Fruit fly (Drosophila melanogaster) whole organism, wandering third instar larva: ENCODE data around the gene CG5515.

Experiments
- Abd-B ChIP-seq: fragments of >200 bp; optimal IDR thresholded peaks from 2 replicates; lab custom pipeline; 2017; ENCODE audit warnings: missing biosample characterization, missing genetic modification characterization
- CG32264 ChIP-seq: fragments of 200-800 bp; sonication (Bioruptor generic); optimal IDR thresholded peaks from 2 replicates; lab custom pipeline; 2016; ENCODE audit warnings: missing biosample characterization, missing genetic modification characterization
- CG9705 ChIP-seq: fragments of 200-800 bp; sonication (Bioruptor generic); optimal IDR thresholded peaks from 2 replicates; lab custom pipeline; 2018; ENCODE audit warnings: missing biosample characterization, mild to moderate bottlenecking, missing genetic modification characterization
- CrebA ChIP-seq: fragments of 200-800 bp; sonication (Bioruptor generic); optimal IDR thresholded peaks from 2 replicates; lab custom pipeline; 2016; ENCODE audit warnings: missing biosample characterization, mild to moderate bottlenecking, missing genetic modification characterization, borderline replicate concordance
- Dfd ChIP-seq: fragments of >200 bp; optimal IDR thresholded peaks from 2 replicates; lab custom pipeline; 2017; ENCODE audit warnings: missing biosample characterization, missing genetic modification characterization
- Dif ChIP-seq: fragments of 200-275, 200-300 bp; sonication (Bioruptor generic); optimal IDR thresholded peaks from 2 replicates; lab custom pipeline; 2018; ENCODE audit warnings: missing biosample characterization, missing genetic modification characterization; ENCODE audit not compliant: partially characterized antibody
- GATAd ChIP-seq: sonication (Bioruptor generic); optimal IDR thresholded peaks from 2 replicates; lab custom pipeline; 2016; ENCODE audit warnings: missing biosample characterization, missing genetic modification characterization
- HLH106 ChIP-seq: fragments of 200-800 bp; optimal IDR thresholded peaks from 3 replicates; lab custom pipeline; 2019; ENCODE audit warnings: missing biosample characterization, mild to moderate bottlenecking, missing genetic modification characterization, moderate library complexity
- Hnf4 ChIP-seq: fragments of 200-800 bp; sonication (Bioruptor generic); optimal IDR thresholded peaks from 2 replicates; lab custom pipeline; 2016; ENCODE audit warnings: missing biosample characterization, mild to moderate bottlenecking, missing genetic modification characterization
- Hr78 ChIP-seq: fragments of >200 bp; optimal IDR thresholded peaks from 2 replicates; lab custom pipeline; 2017; ENCODE audit warnings: missing biosample characterization, missing genetic modification characterization
- Hr83 ChIP-seq: fragments of 200-300 bp; sonication (Bioruptor generic); optimal IDR thresholded peaks from 2 replicates; lab custom pipeline; 2016; ENCODE audit warnings: missing biosample characterization, mild to moderate bottlenecking, missing genetic modification characterization, moderate library complexity; ENCODE audit not compliant: poor library complexity, severe bottlenecking
- Jra ChIP-seq: sonication (Bioruptor generic); optimal IDR thresholded peaks from 2 replicates; lab custom pipeline; 2016; ENCODE audit warnings: missing biosample characterization, missing genetic modification characterization
- Mio ChIP-seq: sonication (Bioruptor generic); optimal IDR thresholded peaks from 2 replicates; lab custom pipeline; 2016; ENCODE audit warnings: missing biosample characterization, missing genetic modification characterization
- Myc ChIP-seq: fragments of >200 bp; optimal IDR thresholded peaks from 2 replicates; lab custom pipeline; 2017
- N ChIP-seq: fragments of >200 bp; optimal IDR thresholded peaks from 2 replicates; lab custom pipeline; 2018; ENCODE audit warnings: missing biosample characterization, missing external identifiers, missing genetic modification characterization
- OdsH ChIP-seq: fragments of 200-800 bp; sonication (Bioruptor generic); optimal IDR thresholded peaks from 2 replicates; lab custom pipeline; 2016; ENCODE audit warnings: missing biosample characterization, mild to moderate bottlenecking, missing genetic modification characterization
- Rel ChIP-seq, 2 experiments: fragments of 200-800 bp; sonication (Bioruptor generic) in 1 of 2; optimal IDR thresholded peaks; 2 replicates in 1 of 2; 3 replicates in 1 of 2; lab custom pipeline; 2016 to 2019; ENCODE audit warnings: mild to moderate bottlenecking in 2 of 2, missing biosample characterization in 2 of 2, missing genetic modification characterization in 2 of 2, moderate library complexity in 1 of 2
- Sp1 ChIP-seq: fragments of 200-800 bp; sonication (Bioruptor generic); optimal IDR thresholded peaks from 3 replicates; lab custom pipeline; 2019; ENCODE audit warnings: missing biosample characterization, mild to moderate bottlenecking, missing genetic modification characterization, moderate library complexity
- Vsx2 ChIP-seq: fragments of 200-300, 225-300 bp; sonication (Bioruptor generic); optimal IDR thresholded peaks from 2 replicates; lab custom pipeline; 2018; ENCODE audit warnings: missing biosample characterization, missing genetic modification characterization; ENCODE audit not compliant: partially characterized antibody
- br ChIP-seq: fragments of 200-800 bp; sonication (Bioruptor generic); optimal IDR thresholded peaks from 2 replicates; lab custom pipeline; 2016; ENCODE audit warnings: missing biosample characterization, missing genetic modification characterization
- brk ChIP-seq: fragments of 200-800 bp; sonication (Bioruptor generic); optimal IDR thresholded peaks from 2 replicates; lab custom pipeline; 2016; ENCODE audit warnings: missing biosample characterization, mild to moderate bottlenecking, missing genetic modification characterization
- dl ChIP-seq, 2 experiments: fragments of 175-275, 200-275 bp in 1 of 2; fragments of 200-275 bp in 1 of 2; sonication (Bioruptor generic); optimal IDR thresholded peaks; lab custom pipeline; 2018; ENCODE audit warnings: mild to moderate bottlenecking in 2 of 2, missing biosample characterization in 2 of 2, missing genetic modification characterization in 2 of 2, moderate library complexity in 2 of 2; ENCODE audit not compliant: partially characterized antibody in 2 of 2, insufficient read depth in 1 of 2
- dmrt93B ChIP-seq: fragments of 200-800 bp; sonication (Bioruptor generic); optimal IDR thresholded peaks from 2 replicates; lab custom pipeline; 2018; ENCODE audit warnings: missing biosample characterization, mild to moderate bottlenecking, missing genetic modification characterization
- dsf ChIP-seq: sonication (Bioruptor generic); optimal IDR thresholded peaks from 2 replicates; lab custom pipeline; 2016; ENCODE audit warnings: missing biosample characterization, missing genetic modification characterization, borderline replicate concordance
- ey ChIP-seq: fragments of 200-800 bp; sonication (Bioruptor generic); optimal IDR thresholded peaks from 2 replicates; lab custom pipeline; 2016; ENCODE audit warnings: missing biosample characterization, missing genetic modification characterization
- foxo ChIP-seq, 2 experiments: fragments of 200-800 bp; sonication (Bioruptor generic); optimal IDR thresholded peaks; 2 replicates in 1 of 2; 3 replicates in 1 of 2; lab custom pipeline; 2016 to 2017; ENCODE audit warnings: missing biosample characterization in 2 of 2, missing genetic modification characterization in 2 of 2
- fru ChIP-seq: fragments of 200-800 bp; sonication (Bioruptor generic); optimal IDR thresholded peaks from 3 replicates; lab custom pipeline; 2016; ENCODE audit warnings: missing biosample characterization, mild to moderate bottlenecking, missing genetic modification characterization
- h ChIP-seq: fragments of 200-800 bp; sonication (Bioruptor generic); optimal IDR thresholded peaks from 3 replicates; lab custom pipeline; 2016; ENCODE audit warnings: missing biosample characterization, mild to moderate bottlenecking, missing genetic modification characterization
- jim ChIP-seq: fragments of 175-275, 200-325 bp; sonication (Bioruptor generic); optimal IDR thresholded peaks from 2 replicates; lab custom pipeline; 2016; ENCODE audit warnings: missing biosample characterization, mild to moderate bottlenecking, missing genetic modification characterization
- lola ChIP-seq: fragments of >200 bp; optimal IDR thresholded peaks from 2 replicates; lab custom pipeline; 2017; ENCODE audit warnings: missing biosample characterization, missing genetic modification characterization
- pan ChIP-seq: fragments of >200 bp; optimal IDR thresholded peaks from 2 replicates; lab custom pipeline; 2017
- psq ChIP-seq: fragments of 200-800 bp; sonication (Bioruptor generic); optimal IDR thresholded peaks from 3 replicates; lab custom pipeline; 2017; ENCODE audit warnings: missing biosample characterization, mild to moderate bottlenecking, missing genetic modification characterization, moderate library complexity
- rgr ChIP-seq: fragments of 200-800 bp; sonication (Bioruptor generic); optimal IDR thresholded peaks from 3 replicates; lab custom pipeline; 2016; ENCODE audit warnings: missing biosample characterization, mild to moderate bottlenecking, missing genetic modification characterization
- sage ChIP-seq: fragments of 200-800 bp; sonication (Bioruptor generic); optimal IDR thresholded peaks from 2 replicates; lab custom pipeline; 2016; ENCODE audit warnings: missing biosample characterization, mild to moderate bottlenecking, missing genetic modification characterization
- sv ChIP-seq: fragments of 200-800 bp; sonication (Bioruptor generic); optimal IDR thresholded peaks from 3 replicates; lab custom pipeline; 2016; ENCODE audit warnings: missing biosample characterization, missing genetic modification characterization
- tai ChIP-seq: sonication (Bioruptor generic); optimal IDR thresholded peaks from 2 replicates; lab custom pipeline; 2016; ENCODE audit warnings: missing biosample characterization, missing genetic modification characterization
- usp ChIP-seq: fragments of >200 bp; optimal IDR thresholded peaks from 2 replicates; lab custom pipeline; 2017; ENCODE audit warnings: missing biosample characterization, missing genetic modification characterization
- woc ChIP-seq: sonication (Bioruptor generic); optimal IDR thresholded peaks from 2 replicates; lab custom pipeline; 2016; ENCODE audit warnings: missing biosample characterization, mild to moderate bottlenecking, missing genetic modification characterization

Gene CG5515

DNA sequence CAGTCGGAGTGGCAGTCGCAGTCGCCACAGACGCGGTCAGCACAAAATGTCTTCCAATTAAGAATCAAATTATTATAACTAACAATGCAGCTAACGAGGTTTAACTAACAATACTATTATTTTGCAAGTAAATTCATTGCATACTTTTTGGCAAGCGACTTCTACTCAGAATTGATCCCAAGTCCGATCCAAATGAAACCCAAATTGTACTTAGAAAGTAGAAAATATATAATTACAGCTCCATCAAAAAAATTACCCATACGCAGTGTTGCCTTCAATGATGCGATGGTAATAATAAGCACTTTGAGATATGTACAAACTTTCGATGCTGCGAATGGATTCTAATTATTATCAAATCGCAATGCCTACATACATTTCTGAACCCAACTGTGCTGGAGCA lies 44.9 kb downstream of the CG5515 start:
- TF ChIP-seq dl (GFP tag; optimal IDR thresholded peaks at IDR 0.05; lab: Kevin White, UChicago; ENCODE audit: insufficient read depth in 1 of 2, partially characterized antibody in 2 of 2): no peak
- peak; percentile 31 for TF ChIP-seq ey (GFP tag; lab: Kevin White, UChicago)
- peak; percentile 27 for TF ChIP-seq br
- peak; percentile 4 for TF ChIP-seq Hnf4 (GFP tag; lab: Kevin White, UChicago)
- no peak for TF ChIP-seq lola
- peak; percentile 57 for TF ChIP-seq Sp1 (GFP tag; lab: Kevin White, UChicago)
- peak; percentile 33 for TF ChIP-seq h (GFP tag; lab: Kevin White, UChicago)
- peak; percentile 38 for TF ChIP-seq woc (GFP tag; lab: Kevin White, UChicago)
- no peak for TF ChIP-seq psq (GFP tag; lab: Kevin White, UChicago)
- TF ChIP-seq foxo (GFP tag; optimal IDR thresholded peaks at IDR 0.05; lab: Kevin White, UChicago): peak in 1 of 2 experiments; percentile 55
- TF ChIP-seq Myc: no peak
- TF ChIP-seq OdsH (GFP tag; lab: Kevin White, UChicago): peak; percentile 27
- peak; percentile 16 for TF ChIP-seq rgr (GFP tag; lab: Kevin White, UChicago)
- TF ChIP-seq HLH106 (tag; lab: Kevin White, UChicago): peak; percentile 15
- no peak for TF ChIP-seq CG9705 (GFP tag; lab: Kevin White, UChicago)
- TF ChIP-seq dmrt93B (GFP tag; lab: Kevin White, UChicago): no peak

dm6 chr3R:24143372-24143771 lies 45.3 kb downstream of the CG5515 start:
- TF ChIP-seq CrebA (GFP tag; lab: Kevin White, UChicago) (no peak), Hr83 (GFP tag; lab: Kevin White, UChicago) (no peak), CG9705 (GFP tag; lab: Kevin White, UChicago) (no peak), dmrt93B (GFP tag; lab: Kevin White, UChicago) (no peak), sage (GFP tag; lab: Kevin White, UChicago) (no peak), CG32264 (GFP tag; lab: Kevin White, UChicago) (no peak), Mio (GFP tag; lab: Kevin White, UChicago) (no peak), brk (GFP tag; lab: Kevin White, UChicago) (no peak), Myc (no peak), psq (GFP tag; lab: Kevin White, UChicago) (no peak), Vsx2 (no peak), woc (GFP tag; lab: Kevin White, UChicago) (no peak), foxo (GFP tag; optimal IDR thresholded peaks at IDR 0.05; lab: Kevin White, UChicago) (no peak), HLH106 (tag; lab: Kevin White, UChicago) (no peak), GATAd (no peak), Dif (GFP tag; lab: Kevin White, UChicago) (no peak), Sp1 (GFP tag; lab: Kevin White, UChicago) (no peak), br (no peak), h (GFP tag; lab: Kevin White, UChicago) (no peak), dsf (GFP tag; lab: Kevin White, UChicago) (no peak)

dm6 chr3R:24142971-24143370 lies 45.7 kb downstream of the CG5515 start:
- no peak for TF ChIP-seq dl (GFP tag; optimal IDR thresholded peaks at IDR 0.05; lab: Kevin White, UChicago; ENCODE audit: insufficient read depth in 1 of 2, partially characterized antibody in 2 of 2)
- TF ChIP-seq fru (GFP tag; lab: Kevin White, UChicago): peak; percentile 91
- no peak for TF ChIP-seq lola
- TF ChIP-seq GATAd: no peak
- TF ChIP-seq Hr83 (GFP tag; lab: Kevin White, UChicago): peak; percentile 5
- TF ChIP-seq CrebA (GFP tag; lab: Kevin White, UChicago): no peak
- no peak for TF ChIP-seq usp (GFP tag; lab: Kevin White, UChicago)
- TF ChIP-seq Sp1 (GFP tag; lab: Kevin White, UChicago): peak; percentile 88
- peak; percentile 89 for TF ChIP-seq rgr (GFP tag; lab: Kevin White, UChicago)
- TF ChIP-seq ey (GFP tag; lab: Kevin White, UChicago): peak; percentile 86
- TF ChIP-seq pan (lab: Kevin White, UChicago): no peak
- no peak for TF ChIP-seq N (GFP tag; lab: Kevin White, UChicago)
- TF ChIP-seq Myc: no peak
- TF ChIP-seq Hnf4 (GFP tag; lab: Kevin White, UChicago): peak; percentile 86
- peak; percentile 13 to 90 for TF ChIP-seq foxo (GFP tag; optimal IDR thresholded peaks at IDR 0.05; lab: Kevin White, UChicago)
- TF ChIP-seq jim (GFP tag; lab: Kevin White, UChicago): no peak
- peak; percentile 93 for TF ChIP-seq h (GFP tag; lab: Kevin White, UChicago)
- TF ChIP-seq HLH106 (tag; lab: Kevin White, UChicago): peak; percentile 87
- peak; percentile 25 for TF ChIP-seq dsf (GFP tag; lab: Kevin White, UChicago)
- peak; percentile 83 for TF ChIP-seq brk (GFP tag; lab: Kevin White, UChicago)
- no peak for TF ChIP-seq Hr78 (GFP tag; lab: Kevin White, UChicago)
- TF ChIP-seq br: peak; percentile 87
- TF ChIP-seq sage (GFP tag; lab: Kevin White, UChicago): peak; percentile 76
- TF ChIP-seq Vsx2: no peak
- no peak for TF ChIP-seq Abd-B (GFP tag; lab: Kevin White, UChicago)
- no peak for TF ChIP-seq Dif (GFP tag; lab: Kevin White, UChicago)
- no peak for TF ChIP-seq Rel (GFP tag; optimal IDR thresholded peaks at IDR 0.05; lab: Kevin White, UChicago)
- peak; percentile 47 for TF ChIP-seq Rel (tag; optimal IDR thresholded peaks at IDR 0.05; lab: Kevin White, UChicago)
- TF ChIP-seq CG9705 (GFP tag; lab: Kevin White, UChicago): peak; percentile 68
- TF ChIP-seq Mio (GFP tag; lab: Kevin White, UChicago): no peak
- TF ChIP-seq psq (GFP tag; lab: Kevin White, UChicago): peak; percentile 77
- peak; percentile 71 for TF ChIP-seq woc (GFP tag; lab: Kevin White, UChicago)
- TF ChIP-seq Dfd (GFP tag; lab: Kevin White, UChicago): no peak
- TF ChIP-seq CG32264 (GFP tag; lab: Kevin White, UChicago): peak; percentile 82
- no peak for TF ChIP-seq sv (GFP tag; lab: Kevin White, UChicago)
- peak; percentile 87 for TF ChIP-seq OdsH (GFP tag; lab: Kevin White, UChicago)
- TF ChIP-seq tai (GFP tag; lab: Kevin White, UChicago): no peak
- peak; percentile 80 for TF ChIP-seq Jra
- peak; percentile 64 for TF ChIP-seq dmrt93B (GFP tag; lab: Kevin White, UChicago)
- TF ChIP-seq, all 38 proteins: peak for 21
